Worm (Caenorhabditis elegans) whole organism, late embryonic: Measurements from ENCODE around the gene T28D9.1.

ENCODE experiments used
- C38D4.7 ChIP-seq: fragments of 200-800 bp; sonication (Bioruptor generic); optimal IDR thresholded peaks from 2 replicates; lab custom pipeline; 2018; ENCODE audit warnings: mild to moderate bottlenecking, missing genetic modification characterization, moderate library complexity, missing compliant biosample characterization
- F13H6.1 ChIP-seq: sonication (generic microtip); optimal IDR thresholded peaks from 2 replicates; lab custom pipeline; 2016; ENCODE audit warnings: missing genetic modification characterization, missing compliant biosample characterization
- K02D7.2 ChIP-seq: sonication (generic microtip); optimal IDR thresholded peaks from 2 replicates; lab custom pipeline; 2017; ENCODE audit warnings: mild to moderate bottlenecking, missing genetic modification characterization, missing compliant biosample characterization
- Y22D7AL.16 ChIP-seq: sonication (generic microtip); optimal IDR thresholded peaks from 2 replicates; lab custom pipeline; 2016; ENCODE audit warnings: missing genetic modification characterization, missing compliant biosample characterization
- ceh-14 ChIP-seq: sonication (generic microtip); optimal IDR thresholded peaks from 2 replicates; lab custom pipeline; 2016; ENCODE audit warnings: missing genotype, missing genetic modification characterization, missing compliant biosample characterization
- ceh-24 ChIP-seq: sonication (generic microtip); optimal IDR thresholded peaks from 2 replicates; lab custom pipeline; 2016; ENCODE audit warnings: mild to moderate bottlenecking, missing genetic modification characterization, missing compliant biosample characterization
- ceh-31 ChIP-seq: sonication (generic microtip); optimal IDR thresholded peaks from 2 replicates; lab custom pipeline; 2016; ENCODE audit warnings: missing genetic modification characterization, missing compliant biosample characterization
- ceh-45 ChIP-seq: fragments of 200-800 bp; sonication (Bioruptor generic); IDR thresholded peaks from 2 replicates; pipeline ENCODE4 v1.3.6; 2022; ENCODE audit warnings: missing genetic modification reagents, missing genetic modification characterization, missing compliant biosample characterization
- ceh-48 ChIP-seq: sonication (generic microtip); optimal IDR thresholded peaks from 2 replicates; lab custom pipeline; 2016; ENCODE audit warnings: missing genetic modification characterization, inconsistent platforms, missing compliant biosample characterization
- ceh-9 ChIP-seq: sonication (generic microtip); optimal IDR thresholded peaks from 2 replicates; lab custom pipeline; 2016; ENCODE audit warnings: mild to moderate bottlenecking, missing genetic modification characterization, inconsistent platforms, missing compliant biosample characterization
- che-1 ChIP-seq: sonication (generic microtip); optimal IDR thresholded peaks from 2 replicates; lab custom pipeline; 2016; ENCODE audit warnings: mild to moderate bottlenecking, missing genetic modification characterization, missing compliant biosample characterization
- dmd-4 ChIP-seq: sonication (generic microtip); optimal IDR thresholded peaks from 2 replicates; lab custom pipeline; 2016; ENCODE audit warnings: borderline replicate concordance, missing genetic modification characterization, missing compliant biosample characterization
- dve-1 ChIP-seq: sonication (generic microtip); optimal IDR thresholded peaks from 2 replicates; lab custom pipeline; 2017; ENCODE audit warnings: antibody characterized with exemption, mild to moderate bottlenecking, missing genetic modification characterization, missing compliant biosample characterization
- elt-2 ChIP-seq: sonication (generic microtip); optimal IDR thresholded peaks from 2 replicates; lab custom pipeline; 2016; ENCODE audit warnings: missing genetic modification reagents, missing genetic modification characterization, missing compliant biosample characterization
- eyg-1 ChIP-seq: sonication (generic microtip); optimal IDR thresholded peaks from 2 replicates; lab custom pipeline; 2016; ENCODE audit warnings: missing genotype, missing genetic modification characterization, missing compliant biosample characterization
- fax-1 ChIP-seq: sonication (generic microtip); optimal IDR thresholded peaks from 2 replicates; lab custom pipeline; 2016; ENCODE audit warnings: missing genotype, missing genetic modification characterization, missing compliant biosample characterization
- hlh-30 ChIP-seq: sonication (generic microtip); optimal IDR thresholded peaks from 2 replicates; lab custom pipeline; 2017; ENCODE audit warnings: antibody characterized with exemption, missing genetic modification characterization, missing compliant biosample characterization; ENCODE audit not compliant: insufficient read depth
- hlh-6 ChIP-seq: sonication (generic microtip); optimal IDR thresholded peaks from 2 replicates; lab custom pipeline; 2016; ENCODE audit warnings: missing genotype, missing genetic modification characterization, missing compliant biosample characterization
- lin-11 ChIP-seq: fragments of 200-800 bp; sonication (Bioruptor generic); optimal IDR thresholded peaks from 2 replicates; lab custom pipeline; 2018; ENCODE audit warnings: mild to moderate bottlenecking, missing genetic modification characterization, missing compliant biosample characterization
- nfya-1 ChIP-seq: sonication (generic microtip); optimal IDR thresholded peaks from 2 replicates; lab custom pipeline; 2017; ENCODE audit warnings: missing genetic modification characterization, mild to moderate bottlenecking, missing compliant biosample characterization, antibody characterized with exemption, moderate library complexity
- npax-4 ChIP-seq: sonication (generic microtip); optimal IDR thresholded peaks from 2 replicates; lab custom pipeline; 2016; ENCODE audit warnings: missing genetic modification characterization, missing compliant biosample characterization
- odd-2 ChIP-seq: sonication (generic microtip); optimal IDR thresholded peaks from 2 replicates; lab custom pipeline; 2017; ENCODE audit warnings: antibody characterized with exemption, mild to moderate bottlenecking, missing genetic modification characterization, missing compliant biosample characterization
- pag-3 ChIP-seq: sonication (generic microtip); optimal IDR thresholded peaks from 2 replicates; lab custom pipeline; 2016; ENCODE audit warnings: missing compliant biosample characterization, missing genetic modification characterization, borderline replicate concordance
- sdc-2 ChIP-seq: sonication (generic microtip); optimal IDR thresholded peaks from 2 replicates; lab custom pipeline; 2016; ENCODE audit warnings: missing genotype, missing genetic modification characterization, missing compliant biosample characterization
- tbx-7 ChIP-seq: sonication (generic microtip); optimal IDR thresholded peaks from 2 replicates; lab custom pipeline; 2016; ENCODE audit warnings: missing genotype, missing genetic modification characterization, missing compliant biosample characterization
- unc-3 ChIP-seq, 2 experiments: fragments of 200-800 bp in 1 of 2; sonication (Bioruptor generic) in 1 of 2; sonication (generic microtip) in 1 of 2; conservative IDR thresholded peaks in 1 of 2; optimal IDR thresholded peaks in 1 of 2; 2 replicates each; pipeline versions ENCODE4 v1.3.6 to Lab custom; 2016 to 2022; ENCODE audit warnings: missing compliant biosample characterization in 2 of 2, missing genetic modification characterization in 2 of 2, missing genetic modification reagents in 1 of 2
- unc-42 ChIP-seq: sonication (generic microtip); optimal IDR thresholded peaks from 2 replicates; lab custom pipeline; 2016; ENCODE audit warnings: missing genotype, missing genetic modification characterization, missing compliant biosample characterization
- unc-86 ChIP-seq: sonication (generic microtip); optimal IDR thresholded peaks from 2 replicates; lab custom pipeline; 2016; ENCODE audit warnings: missing genetic modification characterization, missing compliant biosample characterization

T28D9.1 gene

ce11 chrII:6528629-6529028 lies 36.4 kb downstream of the T28D9.1 start, which contains the start of gene C56E6.4:
Gene C56E6.4 (minus strand): TSS chrII:6528729.
- TF ChIP-seq elt-2 (no peak), ceh-14 (no peak)
- TF ChIP-seq, all 69 proteins: peak for 0

- no peak for TF ChIP-seq unc-86 (tag; lab: Kevin White, UChicago)
- TF ChIP-seq dmd-4 (tag; lab: Kevin White, UChicago), result no peak
- no peak for TF ChIP-seq K02D7.2 (tag; lab: Kevin White, UChicago)
- TF ChIP-seq ceh-48 (tag; lab: Kevin White, UChicago), result no peak
- no peak for TF ChIP-seq elt-2
- no peak for TF ChIP-seq sdc-2
- no peak for TF ChIP-seq nfya-1 (tag; lab: Kevin White, UChicago)
- TF ChIP-seq F13H6.1 (tag; lab: Kevin White, UChicago), result no peak
- no peak for TF ChIP-seq npax-4 (tag; lab: Kevin White, UChicago)
- TF ChIP-seq hlh-6 (tag; lab: Kevin White, UChicago), result no peak
- no peak for TF ChIP-seq ceh-9 (tag; lab: Kevin White, UChicago)
- no peak for TF ChIP-seq dve-1 (tag; lab: Kevin White, UChicago)
- no peak for TF ChIP-seq ceh-24 (tag; lab: Kevin White, UChicago)
Measured at ce11 chrII:6531527-6531926, 39.3 kb downstream of the T28D9.1 start, which contains the start of gene abch-1. Gene abch-1 (minus strand): TSS chrII:6531627.

- TF ChIP-seq ceh-9 (tag; lab: Kevin White, UChicago), result no peak
- TF ChIP-seq C38D4.7, result no peak
- TF ChIP-seq ceh-24 (tag; lab: Kevin White, UChicago), result no peak
- TF ChIP-seq eyg-1 (tag; lab: Kevin White, UChicago), result no peak
- TF ChIP-seq dmd-4 (tag; lab: Kevin White, UChicago), result no peak
- no peak for TF ChIP-seq tbx-7 (tag; lab: Kevin White, UChicago)
- no peak for TF ChIP-seq che-1 (tag; lab: Kevin White, UChicago)
- TF ChIP-seq pag-3 (tag; lab: Kevin White, UChicago), result no peak
- no peak for TF ChIP-seq odd-2
- TF ChIP-seq unc-3 (GFP tag; conservative IDR thresholded peaks at IDR 0.05; lab: Robert Waterston, UW), result no peak
- no peak for TF ChIP-seq unc-3 (tag; optimal IDR thresholded peaks at IDR 0.05; lab: Kevin White, UChicago)
- TF ChIP-seq Y22D7AL.16, result no peak
- no peak for TF ChIP-seq unc-86 (tag; lab: Kevin White, UChicago)
- TF ChIP-seq ceh-48 (tag; lab: Kevin White, UChicago), result no peak
Measured at ce11 chrII:6531940-6532339, 39.7 kb downstream of the T28D9.1 start, which contains the start of gene abcx-1. Gene abcx-1 (plus strand): TSS chrII:6532163.

- no peak for TF ChIP-seq lin-11 (tag; lab: Kevin White, UChicago)
- TF ChIP-seq ceh-31, result peak; percentile 26
- peak; percentile 5 for TF ChIP-seq nfya-1 (tag; lab: Kevin White, UChicago)
- no peak for TF ChIP-seq ceh-45
- TF ChIP-seq fax-1 (tag; lab: Kevin White, UChicago), result no peak
- peak; percentile 81 for TF ChIP-seq unc-42 (tag; lab: Kevin White, UChicago)
- peak; percentile 70 for TF ChIP-seq hlh-30 (tag; lab: Kevin White, UChicago)
Measured at ce11 chrII:6535957-6536424, 43.8 kb downstream of the T28D9.1 start, which contains the start of gene utp-20. Gene utp-20 (plus strand): TSS chrII:6536374.
